Fruit fly (Drosophila melanogaster) whole organism, embryonic: Measurements from ENCODE around the gene CG13002.
A peak's percentile ranks its signal among the peaks of the same experiment; 100 is the strongest.

ENCODE experiments used
- Abd-B ChIP-seq: fragments of 200-800 bp; sonication (Bioruptor generic); optimal IDR thresholded peaks from 2 replicates; lab custom pipeline; 2018; ENCODE audit warnings: missing biosample characterization, mild to moderate bottlenecking, missing genetic modification characterization, moderate library complexity
- Aef1 ChIP-seq: fragments of 200-800 bp; sonication (Bioruptor generic); IDR thresholded peaks from 3 replicates; pipeline ENCODE4 v1.3.6; 2022; ENCODE audit warnings: missing biosample characterization, missing genetic modification characterization
- BEAF-32 ChIP-seq: fragments of 200-800 bp; sonication (Bioruptor generic); optimal IDR thresholded peaks from 3 replicates; lab custom pipeline; 2017; ENCODE audit warnings: missing biosample characterization, missing genetic modification characterization, mild to moderate bottlenecking, moderate library complexity, missing genetic modification reagents
- Bgb ChIP-seq: fragments of 200-800 bp; sonication (Bioruptor generic); IDR thresholded peaks from 2 replicates; pipeline ENCODE4 v1.3.6; 2022; ENCODE audit warnings: missing biosample characterization, missing genetic modification characterization; ENCODE audit not compliant: partially characterized antibody
- CG10366 ChIP-seq: fragments of 200-800 bp; sonication (Bioruptor generic); IDR thresholded peaks from 2 replicates; pipeline ENCODE4 v1.3.6; 2022; ENCODE audit warnings: missing biosample characterization, missing genetic modification characterization
- CG12659 ChIP-seq: fragments of 200-800 bp; sonication (Bioruptor generic); optimal IDR thresholded peaks from 3 replicates; lab custom pipeline; 2017; ENCODE audit warnings: mild to moderate bottlenecking, missing biosample characterization, missing genetic modification reagents, missing genetic modification characterization
- CG17829 ChIP-seq: fragments of 200-800 bp; optimal IDR thresholded peaks from 2 replicates; lab custom pipeline; 2019; ENCODE audit warnings: missing biosample characterization, mild to moderate bottlenecking, missing genetic modification characterization, moderate library complexity
- CG18011 ChIP-seq: fragments of 200-800 bp; sonication (Bioruptor generic); optimal IDR thresholded peaks from 2 replicates; lab custom pipeline; 2017; ENCODE audit warnings: missing biosample characterization, missing genetic modification characterization, mild to moderate bottlenecking, moderate library complexity, missing genotype
- CG3163 ChIP-seq: fragments of 200-800 bp; sonication (Bioruptor generic); optimal IDR thresholded peaks from 3 replicates; lab custom pipeline; 2016; ENCODE audit warnings: missing biosample characterization, missing genetic modification characterization
- CG34422 ChIP-seq: fragments of 200-800 bp; sonication (Bioruptor generic); IDR thresholded peaks from 3 replicates; pipeline ENCODE4 v1.3.6; 2022; ENCODE audit warnings: missing biosample characterization, missing genetic modification characterization
- CG42726 ChIP-seq: fragments of 200-800 bp; sonication (Bioruptor generic); IDR thresholded peaks from 2 replicates; pipeline ENCODE4 v1.3.6; 2022; ENCODE audit warnings: missing biosample characterization, missing genetic modification characterization; ENCODE audit not compliant: partially characterized antibody
- CG6175 ChIP-seq: fragments of 200-800 bp; sonication (Bioruptor generic); IDR thresholded peaks from 3 replicates; pipeline ENCODE4 v1.3.6; 2022; ENCODE audit warnings: missing biosample characterization, missing genetic modification characterization
- CG7372 ChIP-seq: fragments of 200-800 bp; sonication (Bioruptor generic); IDR thresholded peaks from 2 replicates; pipeline ENCODE4 v1.3.6; 2022; ENCODE audit warnings: missing biosample characterization, missing genetic modification characterization
- CG7839 ChIP-seq: fragments of 200-800 bp; sonication (Bioruptor generic); optimal IDR thresholded peaks from 3 replicates; lab custom pipeline; 2018; ENCODE audit warnings: missing biosample characterization, mild to moderate bottlenecking, missing genetic modification characterization, moderate library complexity
- CG8290 ChIP-seq, 3 experiments: fragments of 200-800 bp; sonication (Bioruptor generic); optimal IDR thresholded peaks; 2 replicates each; lab custom pipeline; 2016 to 2019; ENCODE audit warnings: missing biosample characterization in 3 of 3, missing genetic modification characterization in 3 of 3, mild to moderate bottlenecking in 2 of 3, moderate library complexity in 1 of 3
- CG9817 ChIP-seq: fragments of 200-800 bp; sonication (Bioruptor generic); optimal IDR thresholded peaks from 2 replicates; lab custom pipeline; 2018; ENCODE audit warnings: missing biosample characterization, mild to moderate bottlenecking, missing genetic modification characterization, moderate library complexity
- CTCF ChIP-seq: fragments of 200-800 bp; sonication (Bioruptor generic); optimal IDR thresholded peaks from 2 replicates; lab custom pipeline; 2017; ENCODE audit warnings: missing biosample characterization, mild to moderate bottlenecking, missing genetic modification characterization, moderate library complexity
- Dp ChIP-seq: fragments of 200-800 bp; sonication (Bioruptor generic); optimal IDR thresholded peaks from 2 replicates; lab custom pipeline; 2018; ENCODE audit warnings: missing biosample characterization, mild to moderate bottlenecking, missing genetic modification characterization, moderate library complexity
- E2f2 ChIP-seq: fragments of 200-800 bp; sonication (Bioruptor generic); IDR thresholded peaks from 2 replicates; pipeline ENCODE4 v1.3.6; 2022; ENCODE audit warnings: missing biosample characterization, missing genetic modification characterization
- HmgD ChIP-seq: fragments of 200-800 bp; sonication (Bioruptor generic); optimal IDR thresholded peaks from 3 replicates; lab custom pipeline; 2016; ENCODE audit warnings: missing biosample characterization, missing genetic modification characterization
- HmgZ ChIP-seq: fragments of 200-800 bp; sonication (Bioruptor generic); optimal IDR thresholded peaks from 2 replicates; lab custom pipeline; 2018; ENCODE audit warnings: missing biosample characterization, mild to moderate bottlenecking, missing genetic modification characterization
- MBD-R2 ChIP-seq: fragments of 200-800 bp; sonication (Bioruptor generic); IDR thresholded peaks from 2 replicates; pipeline ENCODE4 v1.3.6; 2022; ENCODE audit warnings: missing biosample characterization, missing genetic modification characterization
- Myb ChIP-seq: fragments of 200-800 bp; sonication (Bioruptor generic); optimal IDR thresholded peaks from 2 replicates; lab custom pipeline; 2016; ENCODE audit warnings: missing biosample characterization, missing genetic modification characterization
- NFAT ChIP-seq: fragments of 200-800 bp; sonication (Bioruptor generic); IDR thresholded peaks from 2 replicates; pipeline ENCODE4 v1.3.6; 2022; ENCODE audit warnings: missing biosample characterization, missing genetic modification characterization
- NfI ChIP-seq: fragments of 200-800 bp; sonication (Bioruptor generic); optimal IDR thresholded peaks from 3 replicates; lab custom pipeline; 2018; ENCODE audit warnings: missing biosample characterization, mild to moderate bottlenecking, missing genetic modification characterization, moderate library complexity
- Opbp ChIP-seq: fragments of 200-800 bp; sonication (Bioruptor generic); IDR thresholded peaks from 3 replicates; pipeline ENCODE4 v1.3.6; 2022; ENCODE audit warnings: missing biosample characterization, missing genetic modification characterization; ENCODE audit not compliant: partially characterized antibody
- Rfx ChIP-seq: fragments of 200-800 bp; sonication (Bioruptor generic); IDR thresholded peaks from 2 replicates; pipeline ENCODE4 v1.3.6; 2022; ENCODE audit warnings: missing biosample characterization, missing genetic modification characterization
- ara ChIP-seq: fragments of 200-800 bp; sonication (Bioruptor generic); IDR thresholded peaks from 2 replicates; pipeline ENCODE4 v1.3.6; 2022; ENCODE audit warnings: missing biosample characterization, missing genetic modification characterization
- bcd ChIP-seq: fragments of 200-800 bp; sonication (Bioruptor generic); optimal IDR thresholded peaks from 2 replicates; lab custom pipeline; 2017; ENCODE audit warnings: missing biosample characterization, mild to moderate bottlenecking, missing genetic modification characterization
- chif ChIP-seq, 2 experiments: fragments of 200-800 bp; sonication (Bioruptor generic); optimal IDR thresholded peaks; 3 replicates each; lab custom pipeline; 2016; ENCODE audit warnings: missing biosample characterization in 2 of 2, missing genetic modification characterization in 2 of 2
- crol ChIP-seq: fragments of 200-800 bp; sonication (Bioruptor generic); IDR thresholded peaks from 2 replicates; pipeline ENCODE4 v1.3.6; 2022; ENCODE audit warnings: missing biosample characterization, missing genetic modification characterization
- danr ChIP-seq: fragments of 200-800 bp; sonication (Bioruptor generic); IDR thresholded peaks from 2 replicates; pipeline ENCODE4 v1.3.6; 2022; ENCODE audit warnings: missing biosample characterization, missing genetic modification characterization
- dpn ChIP-seq, 2 experiments: fragments of 200-800 bp; sonication (Bioruptor generic); optimal IDR thresholded peaks; 3 replicates each; lab custom pipeline; 2016; ENCODE audit warnings: missing biosample characterization in 2 of 2, missing genetic modification characterization in 2 of 2
- exex ChIP-seq: fragments of 200-800 bp; sonication (Bioruptor generic); optimal IDR thresholded peaks from 4 replicates; lab custom pipeline; 2018; ENCODE audit warnings: missing biosample characterization, mild to moderate bottlenecking, missing genetic modification characterization, moderate library complexity
- fu2 ChIP-seq: fragments of 200-800 bp; sonication (Bioruptor generic); optimal IDR thresholded peaks from 2 replicates; lab custom pipeline; 2016; ENCODE audit warnings: missing biosample characterization, missing genetic modification characterization
- hkb ChIP-seq, 2 experiments: fragments of 200-800 bp in 1 of 2; fragments of >200 bp in 1 of 2; sonication (Bioruptor generic) in 1 of 2; IDR thresholded peaks in 1 of 2; optimal IDR thresholded peaks in 1 of 2; 2 replicates each; pipeline versions ENCODE4 v1.3.6 to Lab custom; 2017 to 2022; ENCODE audit warnings: missing biosample characterization in 1 of 2, missing genetic modification characterization in 1 of 2
- ken ChIP-seq: fragments of 200-800 bp; sonication (Bioruptor generic); IDR thresholded peaks from 3 replicates; pipeline ENCODE4 v1.3.6; 2022; ENCODE audit warnings: missing biosample characterization, missing genetic modification characterization
- knrl ChIP-seq: fragments of 200-800 bp; sonication (Bioruptor generic); IDR thresholded peaks from 3 replicates; pipeline ENCODE4 v1.3.6; 2022; ENCODE audit warnings: missing biosample characterization, missing genetic modification characterization; ENCODE audit not compliant: partially characterized antibody
- lov ChIP-seq, 2 experiments: fragments of 200-800 bp in 1 of 2; fragments of >200 bp in 1 of 2; sonication (Bioruptor generic) in 1 of 2; IDR thresholded peaks in 1 of 2; optimal IDR thresholded peaks in 1 of 2; 2 replicates in 1 of 2; 3 replicates in 1 of 2; pipeline versions ENCODE4 v1.3.6 to Lab custom; 2017 to 2022; ENCODE audit warnings: missing biosample characterization in 1 of 2, missing genetic modification characterization in 1 of 2
- nmo ChIP-seq: fragments of 200-800 bp; sonication (Bioruptor generic); optimal IDR thresholded peaks from 2 replicates; lab custom pipeline; 2018; ENCODE audit warnings: missing biosample characterization, mild to moderate bottlenecking, missing genetic modification characterization, moderate library complexity
- phol ChIP-seq: fragments of 200-800 bp; sonication (Bioruptor generic); optimal IDR thresholded peaks from 3 replicates; lab custom pipeline; 2018; ENCODE audit warnings: missing biosample characterization, mild to moderate bottlenecking, missing genetic modification characterization, moderate library complexity
- pnt ChIP-seq: fragments of 200-800 bp; sonication (Bioruptor generic); optimal IDR thresholded peaks from 3 replicates; lab custom pipeline; 2016; ENCODE audit warnings: missing biosample characterization, missing genetic modification characterization
- sens ChIP-seq: fragments of 200-800 bp; sonication (Bioruptor generic); peaks from one replicate; lab custom pipeline; 2016; ENCODE audit warnings: missing biosample characterization, missing genetic modification characterization
- slbo ChIP-seq: fragments of 200-800 bp; sonication (Bioruptor generic); IDR thresholded peaks from 2 replicates; pipeline ENCODE4 v1.3.6; 2022; ENCODE audit warnings: missing biosample characterization, missing genetic modification characterization
- sob ChIP-seq: fragments of 200-800 bp; sonication (Bioruptor generic); IDR thresholded peaks from 2 replicates; pipeline ENCODE4 v1.3.6; 2022; ENCODE audit warnings: missing biosample characterization, missing genetic modification characterization
- stwl ChIP-seq: fragments of 200-800 bp; sonication (Bioruptor generic); optimal IDR thresholded peaks from 3 replicates; lab custom pipeline; 2018; ENCODE audit warnings: missing biosample characterization, mild to moderate bottlenecking, missing genetic modification characterization, moderate library complexity
- ttk ChIP-seq: fragments of 200-800 bp; sonication (Bioruptor generic); IDR thresholded peaks from 2 replicates; pipeline ENCODE4 v2.1.2; 2022; ENCODE audit warnings: missing biosample characterization, missing genetic modification characterization
- vnd ChIP-seq: fragments of 200-800 bp; sonication (Bioruptor generic); IDR thresholded peaks from 3 replicates; pipeline ENCODE4 v1.3.6; 2022; ENCODE audit warnings: missing biosample characterization, missing genetic modification characterization; ENCODE audit not compliant: partially characterized antibody

Gene CG13002

DNA sequence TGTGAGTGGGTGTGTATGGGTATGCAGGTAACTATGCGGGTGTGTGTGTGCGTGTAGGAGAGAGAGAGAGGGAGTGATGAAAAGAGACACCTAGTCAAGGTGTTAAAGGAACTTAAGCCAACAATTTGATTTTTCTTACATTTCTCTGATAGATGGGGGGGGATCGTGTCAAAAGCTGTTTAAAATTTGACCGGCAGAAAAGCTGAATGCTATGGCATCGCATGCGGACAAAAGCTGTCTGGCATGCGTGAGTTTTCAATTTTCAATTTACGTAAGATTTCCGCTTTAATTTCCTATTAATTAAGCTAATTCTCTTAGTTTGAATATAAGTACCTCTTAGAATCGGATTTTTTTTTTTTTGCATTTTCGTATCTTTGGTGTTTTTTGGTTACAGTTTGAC, 49.7 kb upstream of the CG13002 start (continued):
- peak in 1 of 2 experiments; percentile 33 for TF ChIP-seq dpn (GFP tag; optimal IDR thresholded peaks at IDR 0.05; lab: Kevin White, UChicago)
- TF ChIP-seq MBD-R2, result peak; percentile 43
- peak; percentile 11; the same call in 1 of the 3 replicates for TF ChIP-seq Aef1
- TF ChIP-seq knrl (GFP tag; lab: Robert Waterston, UW), result peak; percentile 45; the same call in 1 of the 3 replicates
- TF ChIP-seq BEAF-32, result peak; percentile 24
- TF ChIP-seq danr (GFP tag; lab: Robert Waterston, UW), result no peak
- TF ChIP-seq phol (tag; lab: Kevin White, UChicago), result peak; percentile 9
- no peak for TF ChIP-seq vnd
- TF ChIP-seq lov (optimal IDR thresholded peaks at IDR 0.05; lab: Kevin White, UChicago), result no peak
- TF ChIP-seq lov (GFP tag; IDR thresholded peaks at IDR 0.05; lab: Robert Waterston, UW), result 0 out of 3 replicates have a peak, but pooled peaks have one; percentile 27
- TF ChIP-seq ttk (GFP tag; lab: Robert Waterston, UW), result peak; percentile 14; the same call in 1 of the 2 replicates
- peak; percentile 57 for TF ChIP-seq slbo (GFP tag; lab: Robert Waterston, UW)
- no peak for TF ChIP-seq CG17829 (tag; lab: Kevin White, UChicago)
- no peak for TF ChIP-seq exex
- TF ChIP-seq chif (GFP tag; optimal IDR thresholded peaks at IDR 0.05; lab: Kevin White, UChicago), result peak in 1 of 2 experiments; percentile 7
- peak; percentile 99 for TF ChIP-seq CG18011 (GFP tag; lab: Kevin White, UChicago)
- TF ChIP-seq CG7839 (tag; lab: Kevin White, UChicago), result peak; percentile 30
- peak; percentile 55 for TF ChIP-seq Rfx (GFP tag; lab: Robert Waterston, UW)
- peak; percentile 58; the same call in 2 of the 3 replicates for TF ChIP-seq Opbp (GFP tag; lab: Robert Waterston, UW)
- peak; percentile 2 for TF ChIP-seq bcd
- peak; percentile 41; the same call in 1 of the 2 replicates for TF ChIP-seq crol (GFP tag; lab: Robert Waterston, UW)
- TF ChIP-seq ara, result no peak
- TF ChIP-seq NfI, result peak; percentile 6
- peak; percentile 56 for TF ChIP-seq Abd-B (GFP tag; lab: Kevin White, UChicago)
- peak; percentile 84 for TF ChIP-seq Myb (GFP tag; lab: Kevin White, UChicago)
- peak; percentile 52; the same call in 1 of the 3 replicates for TF ChIP-seq CG34422
- peak; percentile 87 for TF ChIP-seq stwl
- TF ChIP-seq sens (GFP tag; lab: Kevin White, UChicago), result peak; percentile 52
- peak; percentile 73 for TF ChIP-seq HmgD (GFP tag; lab: Kevin White, UChicago)
- TF ChIP-seq CG3163 (GFP tag; lab: Kevin White, UChicago), result peak; percentile 14
- peak; percentile 56 for TF ChIP-seq CTCF (GFP tag; lab: Kevin White, UChicago)
- peak; percentile 15; the same call in 1 of the 2 replicates for TF ChIP-seq NFAT (GFP tag; lab: Robert Waterston, UW)
- peak; percentile 0 for TF ChIP-seq pnt
- peak; percentile 30 for TF ChIP-seq nmo (GFP tag; lab: Kevin White, UChicago)
- no peak for TF ChIP-seq CG7372 (GFP tag; lab: Robert Waterston, UW)
- 0 out of 3 replicates have a peak, but pooled peaks have one; percentile 33 for TF ChIP-seq ken (GFP tag; lab: Robert Waterston, UW)
- TF ChIP-seq CG8290 (GFP tag; optimal IDR thresholded peaks at IDR 0.05; lab: Kevin White, UChicago), result peak; percentile 23
- TF ChIP-seq CG8290 (tag; optimal IDR thresholded peaks at IDR 0.05; lab: Kevin White, UChicago), result peak in 1 of 2 experiments; percentile 40
- peak; percentile 57; the same call in 1 of the 2 replicates for TF ChIP-seq sob
- peak; percentile 48; the same call in 1 of the 2 replicates for TF ChIP-seq Bgb
- no peak for TF ChIP-seq fu2 (GFP tag; lab: Kevin White, UChicago)
- peak; percentile 22 for TF ChIP-seq CG9817 (tag; lab: Kevin White, UChicago)
- peak; percentile 11 for TF ChIP-seq CG12659 (GFP tag; lab: Kevin White, UChicago)
- peak; percentile 29 for TF ChIP-seq HmgZ (tag; lab: Kevin White, UChicago)
- TF ChIP-seq CG42726 (GFP tag; lab: Robert Waterston, UW), result peak; percentile 64; the same call in 1 of the 2 replicates
- TF ChIP-seq E2f2 (GFP tag; lab: Robert Waterston, UW), result peak; percentile 80
- TF ChIP-seq hkb (optimal IDR thresholded peaks at IDR 0.05; lab: Kevin White, UChicago), result no peak
- TF ChIP-seq hkb (GFP tag; IDR thresholded peaks at IDR 0.05; lab: Robert Waterston, UW), result 0 out of 2 replicates have a peak, but pooled peaks have one; percentile 12
- TF ChIP-seq CG6175 (GFP tag; lab: Robert Waterston, UW), result peak; percentile 18; the same call in 1 of the 3 replicates
- TF ChIP-seq CG10366, result peak; percentile 12; the same call in 1 of the 2 replicates
- peak; percentile 69 for TF ChIP-seq Dp (GFP tag; lab: Kevin White, UChicago)
